Worm (Caenorhabditis elegans) whole organism, midembryonic: ENCODE data around the gene srj-18.

ENCODE experiments used
- T22C8.4 ChIP-seq: fragments of 200-800 bp; sonication (Bioruptor generic); IDR thresholded peaks from 2 replicates; pipeline ENCODE4 v1.3.6; 2022; ENCODE audit warnings: missing genetic modification characterization, missing compliant biosample characterization
- cog-1 ChIP-seq: sonication (generic microtip); optimal IDR thresholded peaks from 2 replicates; lab custom pipeline; 2016; ENCODE audit warnings: missing genetic modification characterization, missing compliant biosample characterization
- flt-1 ChIP-seq: fragments of 200-800 bp; sonication (Bioruptor generic); IDR thresholded peaks from 2 replicates; pipeline ENCODE4 v1.3.6; 2022; ENCODE audit warnings: missing genetic modification characterization, missing compliant biosample characterization
- klf-2 ChIP-seq: fragments of 200-800 bp; sonication (Bioruptor generic); conservative IDR thresholded peaks from 2 replicates; pipeline ENCODE4 v1.3.6; 2022; ENCODE audit warnings: missing genetic modification reagents, missing genetic modification characterization, missing compliant biosample characterization
- med-1 ChIP-seq: sonication (generic microtip); optimal IDR thresholded peaks from 2 replicates; lab custom pipeline; 2017; ENCODE audit warnings: missing genetic modification characterization, mild to moderate bottlenecking, missing compliant biosample characterization, antibody characterized with exemption, missing genetic modification reagents; ENCODE audit not compliant: insufficient read depth
- ref-1 ChIP-seq: fragments of 200-800 bp; sonication (Bioruptor generic); conservative IDR thresholded peaks from 2 replicates; pipeline ENCODE4 v1.3.6; 2022; ENCODE audit warnings: missing genetic modification reagents, missing genetic modification characterization, missing compliant biosample characterization
- tab-1 ChIP-seq: fragments of 200-800 bp; sonication (Bioruptor generic); IDR thresholded peaks from 2 replicates; pipeline ENCODE4 v1.3.6; 2022; ENCODE audit warnings: missing genetic modification characterization, missing compliant biosample characterization
- ztf-23 ChIP-seq: fragments of 200-800 bp; sonication (Bioruptor generic); IDR thresholded peaks from 2 replicates; pipeline ENCODE4 v1.3.6; 2022; ENCODE audit warnings: missing genetic modification reagents, missing genetic modification characterization, missing compliant biosample characterization
- ztf-29 ChIP-seq: fragments of 200-800 bp; sonication (Bioruptor generic); IDR thresholded peaks from 2 replicates; pipeline ENCODE4 v1.3.6; 2022; ENCODE audit warnings: missing genetic modification reagents, missing genetic modification characterization, missing compliant biosample characterization

Gene srj-18

ce11 chrV:2765052-2765451 lies 9.1 kb upstream of the srj-18 start, which contains the start of gene dhs-14:
dhs-14 (minus strand) TSS chrV:2765200.
- TF ChIP-seq klf-2 (GFP tag; lab: Robert Waterston, UW): no peak
- TF ChIP-seq med-1 (GFP tag; lab: Kevin White, UChicago): no peak
- no peak for TF ChIP-seq ztf-23
- no peak for TF ChIP-seq ref-1 (GFP tag; lab: Robert Waterston, UW)
- no peak for TF ChIP-seq flt-1 (GFP tag; lab: Robert Waterston, UW)
- TF ChIP-seq T22C8.4: no peak
- TF ChIP-seq cog-1 (tag; lab: Kevin White, UChicago): no peak
- no peak for TF ChIP-seq ztf-29 (GFP tag; lab: Robert Waterston, UW)
- no peak for TF ChIP-seq tab-1 (GFP tag; lab: Robert Waterston, UW)

ce11 chrV:2767465-2767864 lies 6.7 kb upstream of the srj-18 start, which contains the start of gene R05D8.9:
R05D8.9 (minus strand) TSS chrV:2767565.
- TF ChIP-seq med-1 (GFP tag; lab: Kevin White, UChicago) (no peak), flt-1 (GFP tag; lab: Robert Waterston, UW) (no peak), ztf-29 (GFP tag; lab: Robert Waterston, UW) (no peak), tab-1 (GFP tag; lab: Robert Waterston, UW) (no peak), ztf-23 (no peak), cog-1 (tag; lab: Kevin White, UChicago) (no peak), klf-2 (GFP tag; lab: Robert Waterston, UW) (no peak), T22C8.4 (no peak), ref-1 (GFP tag; lab: Robert Waterston, UW) (no peak)

ce11 chrV:2769754-2770153 lies 4.4 kb upstream of the srj-18 start, which contains the start of gene dhs-15:
dhs-15 (minus strand) TSS chrV:2769854.
- TF ChIP-seq ref-1 (GFP tag; lab: Robert Waterston, UW) (no peak), klf-2 (GFP tag; lab: Robert Waterston, UW) (no peak)

- TF ChIP-seq cog-1 (tag; lab: Kevin White, UChicago): no peak
Measured at ce11 chrV:2771560-2771959, 2.6 kb upstream of the srj-18 start, which contains the start of gene srh-56. srh-56 (plus strand) TSS chrV:2771860.

- TF ChIP-seq med-1 (GFP tag; lab: Kevin White, UChicago) (no peak), klf-2 (GFP tag; lab: Robert Waterston, UW) (no peak), tab-1 (GFP tag; lab: Robert Waterston, UW) (no peak), cog-1 (tag; lab: Kevin White, UChicago) (no peak), ref-1 (GFP tag; lab: Robert Waterston, UW) (no peak)
Measured at ce11 chrV:2780786-2781185, 6.6 kb downstream of the srj-18 start, which contains the start of gene R05D8.11. R05D8.11 (minus strand) TSS chrV:2780886.

- TF ChIP-seq ztf-23 (no peak), T22C8.4 (no peak), med-1 (GFP tag; lab: Kevin White, UChicago) (no peak), tab-1 (GFP tag; lab: Robert Waterston, UW) (no peak), ref-1 (GFP tag; lab: Robert Waterston, UW) (no peak), flt-1 (GFP tag; lab: Robert Waterston, UW) (no peak), klf-2 (GFP tag; lab: Robert Waterston, UW) (no peak), ztf-29 (GFP tag; lab: Robert Waterston, UW) (no peak), cog-1 (tag; lab: Kevin White, UChicago) (no peak)
Measured at ce11 chrV:2792958-2793357, 18.8 kb downstream of the srj-18 start.

- TF ChIP-seq T22C8.4 (no peak), ref-1 (GFP tag; lab: Robert Waterston, UW) (no peak), tab-1 (GFP tag; lab: Robert Waterston, UW) (no peak), cog-1 (tag; lab: Kevin White, UChicago) (no peak)
Measured at ce11 chrV:2795998-2796397, 21.9 kb downstream of the srj-18 start, which contains the start of gene F54E2.2. F54E2.2 (plus strand) TSS chrV:2796298.

- TF ChIP-seq cog-1 (tag; lab: Kevin White, UChicago) (no peak), flt-1 (GFP tag; lab: Robert Waterston, UW) (no peak), med-1 (GFP tag; lab: Kevin White, UChicago) (no peak), ztf-29 (GFP tag; lab: Robert Waterston, UW) (no peak), klf-2 (GFP tag; lab: Robert Waterston, UW) (no peak), tab-1 (GFP tag; lab: Robert Waterston, UW) (no peak), ref-1 (GFP tag; lab: Robert Waterston, UW) (no peak), ztf-23 (no peak), T22C8.4 (no peak)
Measured at ce11 chrV:2799172-2799869, 25.2 kb downstream of the srj-18 start.

- TF ChIP-seq cog-1 (tag; lab: Kevin White, UChicago) (no peak), med-1 (GFP tag; lab: Kevin White, UChicago) (no peak), T22C8.4 (no peak), tab-1 (GFP tag; lab: Robert Waterston, UW) (no peak), ref-1 (GFP tag; lab: Robert Waterston, UW) (no peak), flt-1 (GFP tag; lab: Robert Waterston, UW) (no peak), klf-2 (GFP tag; lab: Robert Waterston, UW) (no peak), ztf-29 (GFP tag; lab: Robert Waterston, UW) (no peak), ztf-23 (no peak)
Measured at ce11 chrV:2800676-2801075, 26.5 kb downstream of the srj-18 start.

- TF ChIP-seq tab-1 (GFP tag; lab: Robert Waterston, UW): no peak
- TF ChIP-seq med-1 (GFP tag; lab: Kevin White, UChicago): no peak
- TF ChIP-seq flt-1 (GFP tag; lab: Robert Waterston, UW): no peak
- no peak for TF ChIP-seq ztf-23
- no peak for TF ChIP-seq cog-1 (tag; lab: Kevin White, UChicago)
- TF ChIP-seq klf-2 (GFP tag; lab: Robert Waterston, UW): no peak
- TF ChIP-seq ref-1 (GFP tag; lab: Robert Waterston, UW): no peak
- no peak for TF ChIP-seq T22C8.4
- TF ChIP-seq ztf-29 (GFP tag; lab: Robert Waterston, UW): no peak
Measured at ce11 chrV:2801955-2802354, 27.8 kb downstream of the srj-18 start.
